Worm (Caenorhabditis elegans) whole organism, mixed stage, embryonic: ENCODE results near the gene tni-1.

Experiments
- ceh-43 ChIP-seq: fragments of 200-800 bp; sonication (Bioruptor generic); optimal IDR thresholded peaks from 2 replicates; lab custom pipeline; 2018; ENCODE audit warnings: mild to moderate bottlenecking, missing genetic modification characterization, moderate library complexity, missing compliant biosample characterization
- elt-3 ChIP-seq: fragments of 150-350 bp; optimal IDR thresholded peaks from 2 replicates; lab custom pipeline; 2014; ENCODE audit warnings: missing biosample characterization, missing genetic modification characterization
- hlh-1 ChIP-seq: fragments of 150-350 bp; optimal IDR thresholded peaks from 2 replicates; lab custom pipeline; 2014; ENCODE audit warnings: missing biosample characterization, missing genetic modification reagents, missing genetic modification characterization
- mep-1 ChIP-seq: fragments of 150-350 bp; optimal IDR thresholded peaks from 2 replicates; lab custom pipeline; 2017; ENCODE audit warnings: missing biosample characterization, missing genetic modification reagents, missing genetic modification characterization, inconsistent platforms
- nhr-12 ChIP-seq: fragments of 150-350 bp; optimal IDR thresholded peaks from 2 replicates; lab custom pipeline; 2014; ENCODE audit warnings: missing biosample characterization, missing genetic modification characterization
- nhr-76 ChIP-seq: sonication (generic microtip); optimal IDR thresholded peaks from 2 replicates; lab custom pipeline; 2017; ENCODE audit warnings: missing biosample characterization, missing genetic modification characterization
- ztf-11 ChIP-seq: fragments of 150-350 bp; optimal IDR thresholded peaks from 2 replicates; lab custom pipeline; 2014; ENCODE audit warnings: missing biosample characterization, missing genetic modification characterization

DNA sequence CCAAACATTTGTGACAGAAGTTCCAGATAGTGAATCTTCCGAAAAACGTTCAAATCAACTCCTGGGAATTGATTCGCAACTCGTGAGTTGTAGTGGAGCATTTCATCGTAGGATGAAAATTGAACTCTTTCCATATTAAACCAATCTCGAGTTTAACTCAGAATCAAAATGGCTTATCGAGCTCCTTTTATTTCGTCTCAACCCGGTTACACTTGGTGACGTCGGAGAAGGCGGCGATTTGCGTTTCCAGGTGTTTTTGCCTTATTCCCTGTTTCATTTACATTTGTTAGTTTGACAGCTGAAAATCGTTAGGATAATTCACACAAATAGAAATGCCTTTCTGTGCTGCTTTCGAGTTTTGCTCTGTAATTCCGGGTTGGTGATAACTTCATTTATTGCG lies 1.8 kb downstream of the tni-1 start, which contains the start of gene F42E11.3:
- TF ChIP-seq mep-1 (no peak), hlh-1 (tag; lab: Kevin White, UChicago) (no peak), elt-3 (tag; lab: Kevin White, UChicago) (no peak), ceh-43 (GFP tag; lab: Kevin White, UChicago) (no peak), nhr-76 (tag; lab: Kevin White, UChicago) (no peak), nhr-12 (no peak), ztf-11 (tag; lab: Kevin White, UChicago) (no peak)
